Fruit fly (Drosophila melanogaster): Measurements from ENCODE around the gene CG17167.

The CG17167 gene

DNA sequence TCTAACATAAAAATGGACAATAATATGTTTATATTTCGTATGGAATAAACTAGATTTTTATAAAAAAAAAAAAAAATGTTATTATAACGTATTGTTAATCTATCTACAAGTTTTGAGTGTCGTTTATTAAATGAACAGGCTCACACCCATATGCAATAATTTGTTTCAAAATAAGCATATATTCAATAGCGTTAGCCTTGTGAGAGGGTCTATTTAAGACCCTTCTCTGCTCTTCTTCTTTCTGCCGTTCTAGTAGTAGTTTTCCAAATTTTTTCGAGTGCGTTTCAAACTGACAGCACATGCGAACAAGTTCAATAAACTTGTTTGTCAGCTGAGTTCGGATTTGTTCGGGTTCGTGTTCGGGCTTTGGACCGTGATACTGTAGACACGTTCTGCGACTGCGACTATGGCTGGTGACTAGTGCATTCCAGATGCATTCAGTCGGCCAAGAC is 3.2 kb downstream of the CG17167 start (continued):
- TF ChIP-seq E2f2 (GFP tag; IDR thresholded peaks at IDR 0.05) = no peak
- no peak for TF ChIP-seq Ada2b (GFP tag; IDR thresholded peaks at IDR 0.05)
- no peak for TF ChIP-seq bigmax (GFP tag; optimal IDR thresholded peaks at IDR 0.05)
- TF ChIP-seq yki (optimal IDR thresholded peaks at IDR 0.05) = no peak
- TF ChIP-seq CG12219 (GFP tag; optimal IDR thresholded peaks at IDR 0.05) = no peak
- peak; percentile 44 for TF ChIP-seq gem (tag; optimal IDR thresholded peaks at IDR 0.05)
- no peak for TF ChIP-seq Bteb2 (GFP tag; optimal IDR thresholded peaks at IDR 0.05)
- no peak for TF ChIP-seq z (GFP tag; IDR thresholded peaks at IDR 0.05)
- TF ChIP-seq sim (GFP tag; IDR thresholded peaks at IDR 0.05) = no peak
- no peak for TF ChIP-seq CG14050 (GFP tag; IDR thresholded peaks at IDR 0.05)
- TF ChIP-seq CG7745 (tag; optimal IDR thresholded peaks at IDR 0.05) = no peak
- no peak for TF ChIP-seq H15 (GFP tag; IDR thresholded peaks at IDR 0.05)
- TF ChIP-seq CG31365 (tag; optimal IDR thresholded peaks at IDR 0.05) = no peak
- no peak for TF ChIP-seq amos (GFP tag; IDR thresholded peaks at IDR 0.05; ENCODE audit: partially characterized antibody)
- peak; percentile 41 for TF ChIP-seq nmo (GFP tag; optimal IDR thresholded peaks at IDR 0.05)
- no peak for TF ChIP-seq odd (GFP tag; optimal IDR thresholded peaks at IDR 0.05)
- no peak for TF ChIP-seq CG1233 (GFP tag; optimal IDR thresholded peaks at IDR 0.05)
- TF ChIP-seq cato (GFP tag; optimal IDR thresholded peaks at IDR 0.05; ENCODE audit: borderline replicate concordance) = no peak
- no peak for TF ChIP-seq CG17612 (GFP tag; IDR thresholded peaks at IDR 0.05)
- TF ChIP-seq Dad (GFP tag; optimal IDR thresholded peaks at IDR 0.05) = no peak
- TF ChIP-seq CG17186 (GFP tag; optimal IDR thresholded peaks at IDR 0.05) = no peak
- no peak for TF ChIP-seq CG10267 (tag; optimal IDR thresholded peaks at IDR 0.05)
- no peak for TF ChIP-seq CG16813 (GFP tag; IDR thresholded peaks at IDR 0.05; ENCODE audit: partially characterized antibody)
- TF ChIP-seq CG4404 (GFP tag; IDR thresholded peaks at IDR 0.05) = no peak
- TF ChIP-seq Hr3 (GFP tag; optimal IDR thresholded peaks at IDR 0.05) = peak; percentile 25
- TF ChIP-seq CoRest (tag; optimal IDR thresholded peaks at IDR 0.05) = peak; percentile 35
- no peak for TF ChIP-seq CG7357 (GFP tag; IDR thresholded peaks at IDR 0.05)
- no peak for TF ChIP-seq Oaz (GFP tag; IDR thresholded peaks at IDR 0.05)
- no peak for TF ChIP-seq CG15073 (GFP tag; optimal IDR thresholded peaks at IDR 0.05)
- TF ChIP-seq inv (GFP tag; IDR thresholded peaks at IDR 0.05; ENCODE audit: partially characterized antibody) = no peak
- TF ChIP-seq CG6689 (GFP tag; IDR thresholded peaks at IDR 0.05) = no peak
- TF ChIP-seq CG42726 (GFP tag; IDR thresholded peaks at IDR 0.05; ENCODE audit: partially characterized antibody) = no peak
- TF ChIP-seq schlank (tag; optimal IDR thresholded peaks at IDR 0.05) = no peak
- TF ChIP-seq CG14014 (GFP tag; IDR thresholded peaks at IDR 0.05) = no peak
- no peak for TF ChIP-seq otp (GFP tag; IDR thresholded peaks at IDR 0.05)
- TF ChIP-seq dimm (GFP tag; IDR thresholded peaks at IDR 0.05) = no peak
- no peak for TF ChIP-seq CG12942 (GFP tag; optimal IDR thresholded peaks at IDR 0.05)
- TF ChIP-seq NC2β (GFP tag; optimal IDR thresholded peaks at IDR 0.05) = no peak
- TF ChIP-seq Mes4 (GFP tag; optimal IDR thresholded peaks at IDR 0.05) = no peak
- TF ChIP-seq Ets65A (GFP tag) = peak; percentile 25
- no peak for TF ChIP-seq CG1602 (GFP tag; optimal IDR thresholded peaks at IDR 0.05)
- TF ChIP-seq CG6791 (GFP tag; IDR thresholded peaks at IDR 0.05; ENCODE audit: partially characterized antibody) = no peak
- TF ChIP-seq sna (GFP tag; IDR thresholded peaks at IDR 0.05; ENCODE audit: partially characterized antibody) = no peak
- no peak for TF ChIP-seq CG33557 (GFP tag; optimal IDR thresholded peaks at IDR 0.05)
- no peak for TF ChIP-seq CG14441 (GFP tag; IDR thresholded peaks at IDR 0.05)
- no peak for TF ChIP-seq repo (GFP tag; optimal IDR thresholded peaks at IDR 0.05)
- no peak for TF ChIP-seq sob (GFP tag; IDR thresholded peaks at IDR 0.05)
- no peak for TF ChIP-seq CG14860 (GFP tag; IDR thresholded peaks at IDR 0.05; ENCODE audit: partially characterized antibody)
- no peak for TF ChIP-seq CG8359 (GFP tag; optimal IDR thresholded peaks at IDR 0.05; ENCODE audit: borderline replicate concordance)
- TF ChIP-seq CG30403 (GFP tag; optimal IDR thresholded peaks at IDR 0.05) = peak; percentile 16
- TF ChIP-seq vnd (GFP tag; IDR thresholded peaks at IDR 0.05; ENCODE audit: partially characterized antibody) = no peak
- TF ChIP-seq zf30C (GFP tag; optimal IDR thresholded peaks at IDR 0.05) = peak; percentile 6

Data from whole organism, embryonic.